Fruit fly (Drosophila melanogaster) whole organism, wandering third instar larva: ENCODE measurements around the gene kek4.

Source experiments
- Abd-B ChIP-seq: fragments of >200 bp; optimal IDR thresholded peaks from 2 replicates; lab custom pipeline; 2017; ENCODE audit warnings: missing biosample characterization, missing genetic modification characterization
- CG32264 ChIP-seq: fragments of 200-800 bp; sonication (Bioruptor generic); optimal IDR thresholded peaks from 2 replicates; lab custom pipeline; 2016; ENCODE audit warnings: missing biosample characterization, missing genetic modification characterization
- CG9705 ChIP-seq: fragments of 200-800 bp; sonication (Bioruptor generic); optimal IDR thresholded peaks from 2 replicates; lab custom pipeline; 2018; ENCODE audit warnings: missing biosample characterization, mild to moderate bottlenecking, missing genetic modification characterization
- Dfd ChIP-seq: fragments of >200 bp; optimal IDR thresholded peaks from 2 replicates; lab custom pipeline; 2017; ENCODE audit warnings: missing biosample characterization, missing genetic modification characterization
- Dif ChIP-seq: fragments of 200-275, 200-300 bp; sonication (Bioruptor generic); optimal IDR thresholded peaks from 2 replicates; lab custom pipeline; 2018; ENCODE audit warnings: missing biosample characterization, missing genetic modification characterization; ENCODE audit not compliant: partially characterized antibody
- GATAd ChIP-seq: sonication (Bioruptor generic); optimal IDR thresholded peaks from 2 replicates; lab custom pipeline; 2016; ENCODE audit warnings: missing biosample characterization, missing genetic modification characterization
- HLH106 ChIP-seq: fragments of 200-800 bp; optimal IDR thresholded peaks from 3 replicates; lab custom pipeline; 2019; ENCODE audit warnings: missing biosample characterization, mild to moderate bottlenecking, missing genetic modification characterization, moderate library complexity
- Hnf4 ChIP-seq: fragments of 200-800 bp; sonication (Bioruptor generic); optimal IDR thresholded peaks from 2 replicates; lab custom pipeline; 2016; ENCODE audit warnings: missing biosample characterization, mild to moderate bottlenecking, missing genetic modification characterization
- Hr78 ChIP-seq: fragments of >200 bp; optimal IDR thresholded peaks from 2 replicates; lab custom pipeline; 2017; ENCODE audit warnings: missing biosample characterization, missing genetic modification characterization
- Hr83 ChIP-seq: fragments of 200-300 bp; sonication (Bioruptor generic); optimal IDR thresholded peaks from 2 replicates; lab custom pipeline; 2016; ENCODE audit warnings: missing biosample characterization, mild to moderate bottlenecking, missing genetic modification characterization, moderate library complexity; ENCODE audit not compliant: poor library complexity, severe bottlenecking
- Jra ChIP-seq: sonication (Bioruptor generic); optimal IDR thresholded peaks from 2 replicates; lab custom pipeline; 2016; ENCODE audit warnings: missing biosample characterization, missing genetic modification characterization
- Myc ChIP-seq: fragments of >200 bp; optimal IDR thresholded peaks from 2 replicates; lab custom pipeline; 2017
- N ChIP-seq: fragments of >200 bp; optimal IDR thresholded peaks from 2 replicates; lab custom pipeline; 2018; ENCODE audit warnings: missing biosample characterization, missing external identifiers, missing genetic modification characterization
- OdsH ChIP-seq: fragments of 200-800 bp; sonication (Bioruptor generic); optimal IDR thresholded peaks from 2 replicates; lab custom pipeline; 2016; ENCODE audit warnings: missing biosample characterization, mild to moderate bottlenecking, missing genetic modification characterization
- Rel ChIP-seq, 2 experiments: fragments of 200-800 bp; sonication (Bioruptor generic) in 1 of 2; optimal IDR thresholded peaks; 2 replicates in 1 of 2; 3 replicates in 1 of 2; lab custom pipeline; 2016 to 2019; ENCODE audit warnings: mild to moderate bottlenecking in 2 of 2, missing biosample characterization in 2 of 2, missing genetic modification characterization in 2 of 2, moderate library complexity in 1 of 2
- Sp1 ChIP-seq: fragments of 200-800 bp; sonication (Bioruptor generic); optimal IDR thresholded peaks from 3 replicates; lab custom pipeline; 2019; ENCODE audit warnings: missing biosample characterization, mild to moderate bottlenecking, missing genetic modification characterization, moderate library complexity
- Vsx2 ChIP-seq: fragments of 200-300, 225-300 bp; sonication (Bioruptor generic); optimal IDR thresholded peaks from 2 replicates; lab custom pipeline; 2018; ENCODE audit warnings: missing biosample characterization, missing genetic modification characterization; ENCODE audit not compliant: partially characterized antibody
- br ChIP-seq: fragments of 200-800 bp; sonication (Bioruptor generic); optimal IDR thresholded peaks from 2 replicates; lab custom pipeline; 2016; ENCODE audit warnings: missing biosample characterization, missing genetic modification characterization
- brk ChIP-seq: fragments of 200-800 bp; sonication (Bioruptor generic); optimal IDR thresholded peaks from 2 replicates; lab custom pipeline; 2016; ENCODE audit warnings: missing biosample characterization, mild to moderate bottlenecking, missing genetic modification characterization
- dl ChIP-seq, 2 experiments: fragments of 175-275, 200-275 bp in 1 of 2; fragments of 200-275 bp in 1 of 2; sonication (Bioruptor generic); optimal IDR thresholded peaks; lab custom pipeline; 2018; ENCODE audit warnings: mild to moderate bottlenecking in 2 of 2, missing biosample characterization in 2 of 2, missing genetic modification characterization in 2 of 2, moderate library complexity in 2 of 2; ENCODE audit not compliant: partially characterized antibody in 2 of 2, insufficient read depth in 1 of 2
- dmrt93B ChIP-seq: fragments of 200-800 bp; sonication (Bioruptor generic); optimal IDR thresholded peaks from 2 replicates; lab custom pipeline; 2018; ENCODE audit warnings: missing biosample characterization, mild to moderate bottlenecking, missing genetic modification characterization
- dsf ChIP-seq: sonication (Bioruptor generic); optimal IDR thresholded peaks from 2 replicates; lab custom pipeline; 2016; ENCODE audit warnings: missing biosample characterization, missing genetic modification characterization, borderline replicate concordance
- ey ChIP-seq: fragments of 200-800 bp; sonication (Bioruptor generic); optimal IDR thresholded peaks from 2 replicates; lab custom pipeline; 2016; ENCODE audit warnings: missing biosample characterization, missing genetic modification characterization
- foxo ChIP-seq, 2 experiments: fragments of 200-800 bp; sonication (Bioruptor generic); optimal IDR thresholded peaks; 2 replicates in 1 of 2; 3 replicates in 1 of 2; lab custom pipeline; 2016 to 2017; ENCODE audit warnings: missing biosample characterization in 2 of 2, missing genetic modification characterization in 2 of 2
- fru ChIP-seq: fragments of 200-800 bp; sonication (Bioruptor generic); optimal IDR thresholded peaks from 3 replicates; lab custom pipeline; 2016; ENCODE audit warnings: missing biosample characterization, mild to moderate bottlenecking, missing genetic modification characterization
- h ChIP-seq: fragments of 200-800 bp; sonication (Bioruptor generic); optimal IDR thresholded peaks from 3 replicates; lab custom pipeline; 2016; ENCODE audit warnings: missing biosample characterization, mild to moderate bottlenecking, missing genetic modification characterization
- lola ChIP-seq: fragments of >200 bp; optimal IDR thresholded peaks from 2 replicates; lab custom pipeline; 2017; ENCODE audit warnings: missing biosample characterization, missing genetic modification characterization
- pan ChIP-seq: fragments of >200 bp; optimal IDR thresholded peaks from 2 replicates; lab custom pipeline; 2017
- psq ChIP-seq: fragments of 200-800 bp; sonication (Bioruptor generic); optimal IDR thresholded peaks from 3 replicates; lab custom pipeline; 2017; ENCODE audit warnings: missing biosample characterization, mild to moderate bottlenecking, missing genetic modification characterization, moderate library complexity
- sage ChIP-seq: fragments of 200-800 bp; sonication (Bioruptor generic); optimal IDR thresholded peaks from 2 replicates; lab custom pipeline; 2016; ENCODE audit warnings: missing biosample characterization, mild to moderate bottlenecking, missing genetic modification characterization
- sv ChIP-seq: fragments of 200-800 bp; sonication (Bioruptor generic); optimal IDR thresholded peaks from 3 replicates; lab custom pipeline; 2016; ENCODE audit warnings: missing biosample characterization, missing genetic modification characterization
- tai ChIP-seq: sonication (Bioruptor generic); optimal IDR thresholded peaks from 2 replicates; lab custom pipeline; 2016; ENCODE audit warnings: missing biosample characterization, missing genetic modification characterization
- usp ChIP-seq: fragments of >200 bp; optimal IDR thresholded peaks from 2 replicates; lab custom pipeline; 2017; ENCODE audit warnings: missing biosample characterization, missing genetic modification characterization
- woc ChIP-seq: sonication (Bioruptor generic); optimal IDR thresholded peaks from 2 replicates; lab custom pipeline; 2016; ENCODE audit warnings: missing biosample characterization, mild to moderate bottlenecking, missing genetic modification characterization

Gene kek4

dm6 chr2L:13204151-13204550 lies 11.0 kb downstream of the kek4 start:
- TF ChIP-seq psq (GFP tag; lab: Kevin White, UChicago) (no peak), CG9705 (no peak), fru (no peak), Hr83 (GFP tag; lab: Kevin White, UChicago) (no peak), HLH106 (tag; lab: Kevin White, UChicago) (no peak)

dm6 chr2L:13203437-13204137 lies 11.6 kb downstream of the kek4 start, which contains the start of gene Pect:
Pect (plus strand) TSS chr2L:13203762.
- TF ChIP-seq Sp1 (GFP tag; lab: Kevin White, UChicago): peak; percentile 30
- no peak for TF ChIP-seq tai
- no peak for TF ChIP-seq Myc (lab: Kevin White, UChicago)
- no peak for TF ChIP-seq HLH106 (tag; lab: Kevin White, UChicago)
- TF ChIP-seq Dif (GFP tag; lab: Kevin White, UChicago): peak; percentile 51
- no peak for TF ChIP-seq sv (GFP tag; lab: Kevin White, UChicago)
- no peak for TF ChIP-seq woc (GFP tag; lab: Kevin White, UChicago)
- no peak for TF ChIP-seq N (GFP tag; lab: Kevin White, UChicago)
- peak; percentile 43 for TF ChIP-seq psq (GFP tag; lab: Kevin White, UChicago)
- TF ChIP-seq CG32264: no peak
- TF ChIP-seq Rel (GFP tag; optimal IDR thresholded peaks at IDR 0.05; lab: Kevin White, UChicago): no peak
- TF ChIP-seq Rel (tag; optimal IDR thresholded peaks at IDR 0.05; lab: Kevin White, UChicago): peak; percentile 53
- peak; percentile 47 for TF ChIP-seq h (GFP tag; lab: Kevin White, UChicago)
- peak in 1 of 2 experiments; percentile 17 for TF ChIP-seq dl (GFP tag; optimal IDR thresholded peaks at IDR 0.05; lab: Kevin White, UChicago; ENCODE audit: insufficient read depth in 1 of 2, partially characterized antibody in 2 of 2)
- TF ChIP-seq lola (GFP tag; lab: Kevin White, UChicago): no peak
- no peak for TF ChIP-seq CG9705
- TF ChIP-seq brk (GFP tag; lab: Kevin White, UChicago): no peak
- no peak for TF ChIP-seq Jra (GFP tag; lab: Kevin White, UChicago)

dm6 chr2L:13202960-13203436 lies 12.2 kb downstream of the kek4 start, which contains the start of gene CG16972:
CG16972 (minus strand) TSS chr2L:13203295.
- TF ChIP-seq Rel (GFP tag; optimal IDR thresholded peaks at IDR 0.05; lab: Kevin White, UChicago) (no peak), Rel (tag; optimal IDR thresholded peaks at IDR 0.05; lab: Kevin White, UChicago) (peak; percentile 76), usp (GFP tag; lab: Kevin White, UChicago) (no peak), ey (GFP tag; lab: Kevin White, UChicago) (no peak)
- TF ChIP-seq, all 38 proteins: peak for 1

dm6 chr2L:13195822-13196221 lies 19.3 kb downstream of the kek4 start:
- TF ChIP-seq Hr78 (GFP tag; lab: Kevin White, UChicago) (no peak), br (GFP tag; lab: Kevin White, UChicago) (no peak), woc (GFP tag; lab: Kevin White, UChicago) (no peak), brk (GFP tag; lab: Kevin White, UChicago) (no peak), CG32264 (no peak), GATAd (GFP tag; lab: Kevin White, UChicago) (no peak), tai (no peak), fru (no peak), Myc (lab: Kevin White, UChicago) (no peak), sage (GFP tag; lab: Kevin White, UChicago) (no peak), dmrt93B (no peak), lola (GFP tag; lab: Kevin White, UChicago) (no peak), Hnf4 (GFP tag; lab: Kevin White, UChicago) (no peak)

- no peak for TF ChIP-seq pan
- no peak for TF ChIP-seq Dfd (GFP tag; lab: Kevin White, UChicago)
- no peak for TF ChIP-seq N (GFP tag; lab: Kevin White, UChicago)
- peak; percentile 63 for TF ChIP-seq sv (GFP tag; lab: Kevin White, UChicago)
- peak; percentile 49 for TF ChIP-seq Hr83 (GFP tag; lab: Kevin White, UChicago)
- no peak for TF ChIP-seq HLH106 (tag; lab: Kevin White, UChicago)
- TF ChIP-seq Rel (GFP tag; optimal IDR thresholded peaks at IDR 0.05; lab: Kevin White, UChicago): no peak
- TF ChIP-seq Rel (tag; optimal IDR thresholded peaks at IDR 0.05; lab: Kevin White, UChicago): peak; percentile 72
- no peak for TF ChIP-seq br (GFP tag; lab: Kevin White, UChicago)
- no peak for TF ChIP-seq dsf
- TF ChIP-seq GATAd (GFP tag; lab: Kevin White, UChicago): peak; percentile 41
- TF ChIP-seq Abd-B (GFP tag; lab: Kevin White, UChicago): no peak
- no peak for TF ChIP-seq h (GFP tag; lab: Kevin White, UChicago)
- no peak for TF ChIP-seq CG32264
- no peak for TF ChIP-seq dmrt93B
- TF ChIP-seq CG9705: peak; percentile 58
- TF ChIP-seq Vsx2 (GFP tag; lab: Kevin White, UChicago): no peak
- peak in 1 of 2 experiments; percentile 88 for TF ChIP-seq foxo (GFP tag; optimal IDR thresholded peaks at IDR 0.05; lab: Kevin White, UChicago)
- TF ChIP-seq ey (GFP tag; lab: Kevin White, UChicago): peak; percentile 63
- peak; percentile 76 for TF ChIP-seq psq (GFP tag; lab: Kevin White, UChicago)
- TF ChIP-seq sage (GFP tag; lab: Kevin White, UChicago): no peak
- no peak for TF ChIP-seq OdsH
- TF ChIP-seq woc (GFP tag; lab: Kevin White, UChicago): no peak
- TF ChIP-seq tai: no peak
Measured at dm6 chr2L:13191894-13192293, 23.3 kb downstream of the kek4 start, which contains the start of the genes CG16974 and Edem2. CG16974 (minus strand) TSS chr2L:13191979. Edem2 (plus strand) TSS chr2L:13192201.
